Fruit fly (Drosophila melanogaster): ENCODE data around the gene alphaTub85E.

alphaTub85E gene

dm6 chr3R:9771519-9771972 is 38.5 kb upstream of the alphaTub85E start, which contains the start of gene CG9471 (continued):
- peak; percentile 56 for TF ChIP-seq CG3838 (GFP tag; optimal IDR thresholded peaks at IDR 0.05)
- peak; percentile 37 for TF ChIP-seq BEAF-32 (GFP tag; optimal IDR thresholded peaks at IDR 0.05)
- TF ChIP-seq cg (GFP tag; optimal IDR thresholded peaks at IDR 0.05) = no peak
- TF ChIP-seq vfl (GFP tag; optimal IDR thresholded peaks at IDR 0.05) = peak; percentile 82
- peak; percentile 96 for TF ChIP-seq slbo (GFP tag; IDR thresholded peaks at IDR 0.05)
- peak; percentile 90 for TF ChIP-seq ap (GFP tag; IDR thresholded peaks at IDR 0.05)
- TF ChIP-seq Camta (GFP tag; optimal IDR thresholded peaks at IDR 0.05) = peak; percentile 87
- peak; percentile 94 for TF ChIP-seq dysf (GFP tag; IDR thresholded peaks at IDR 0.05)
- TF ChIP-seq CG12391 (tag; optimal IDR thresholded peaks at IDR 0.05) = peak; percentile 94
- TF ChIP-seq CG31441 (GFP tag; IDR thresholded peaks at IDR 0.05) = peak; percentile 95
- peak; percentile 93 for TF ChIP-seq CG9932 (GFP tag; IDR thresholded peaks at IDR 0.05)
- TF ChIP-seq stwl (tag; optimal IDR thresholded peaks at IDR 0.05) = peak; percentile 33
- TF ChIP-seq grn (GFP tag; optimal IDR thresholded peaks at IDR 0.05) = peak; percentile 82
- peak; percentile 59 for TF ChIP-seq CG7928 (GFP tag; optimal IDR thresholded peaks at IDR 0.05)
- TF ChIP-seq Sin3A (optimal IDR thresholded peaks at IDR 0.05) = no peak
- peak; percentile 89 for TF ChIP-seq CG4730 (GFP tag; IDR thresholded peaks at IDR 0.05)
- peak in 1 of 3 experiments; percentile 71 for TF ChIP-seq Stat92E (GFP tag; optimal IDR thresholded peaks at IDR 0.05)
- peak; percentile 93 for TF ChIP-seq CG30403 (GFP tag; optimal IDR thresholded peaks at IDR 0.05)
- TF ChIP-seq CG3726 (GFP tag; IDR thresholded peaks at IDR 0.05) = peak; percentile 85; the same call in 2 of the 3 replicates
- TF ChIP-seq jigr1 (GFP tag; IDR thresholded peaks at IDR 0.05) = peak; percentile 80; the same call in 2 of the 3 replicates
- TF ChIP-seq CG16815 (GFP tag; optimal IDR thresholded peaks at IDR 0.05) = peak; percentile 87
- peak; percentile 91 for TF ChIP-seq slou (GFP tag; optimal IDR thresholded peaks at IDR 0.05)
- TF ChIP-seq MESR4 (GFP tag; optimal IDR thresholded peaks at IDR 0.05) = peak; percentile 26
- peak; percentile 80 for TF ChIP-seq croc (GFP tag; conservative IDR thresholded peaks at IDR 0.05)
- peak; percentile 32; the same call in 2 of the 3 replicates for TF ChIP-seq z (GFP tag; IDR thresholded peaks at IDR 0.05)
- peak; percentile 89 for TF ChIP-seq CG14667 (GFP tag; IDR thresholded peaks at IDR 0.05)
- TF ChIP-seq repo (GFP tag; optimal IDR thresholded peaks at IDR 0.05) = peak; percentile 68
- TF ChIP-seq maf-S (GFP tag; optimal IDR thresholded peaks at IDR 0.05) = peak; percentile 86
- TF ChIP-seq CG10543 (GFP tag; optimal IDR thresholded peaks at IDR 0.05) = peak; percentile 94
- peak; percentile 70 for TF ChIP-seq Gsc (GFP tag; IDR thresholded peaks at IDR 0.05)
- TF ChIP-seq CG6175 (GFP tag; IDR thresholded peaks at IDR 0.05) = peak; percentile 67; the same call in 1 of the 3 replicates
- TF ChIP-seq sna (GFP tag; IDR thresholded peaks at IDR 0.05; ENCODE audit: partially characterized antibody) = no peak
- peak; percentile 89 for TF ChIP-seq wdn (GFP tag; IDR thresholded peaks at IDR 0.05)
- peak; percentile 76 for TF ChIP-seq Ravus (GFP tag; IDR thresholded peaks at IDR 0.05)
- TF ChIP-seq gsb-n (tag; optimal IDR thresholded peaks at IDR 0.05) = peak; percentile 81
- TF ChIP-seq Atf-2 (GFP tag; optimal IDR thresholded peaks at IDR 0.05) = peak; percentile 82
- TF ChIP-seq CG9609 (GFP tag; optimal IDR thresholded peaks at IDR 0.05) = peak; percentile 84
- peak; percentile 49 for TF ChIP-seq Hey (tag; optimal IDR thresholded peaks at IDR 0.05)
- no peak for TF ChIP-seq mld (GFP tag; IDR thresholded peaks at IDR 0.05; ENCODE audit: partially characterized antibody)
- TF ChIP-seq CG12769 (tag; optimal IDR thresholded peaks at IDR 0.05) = peak; percentile 92
- no peak for TF ChIP-seq fru (optimal IDR thresholded peaks at IDR 0.05)
- TF ChIP-seq HLHmδ (GFP tag; optimal IDR thresholded peaks at IDR 0.05) = no peak
- peak; percentile 74 for TF ChIP-seq Myb (GFP tag; optimal IDR thresholded peaks at IDR 0.05)
- TF ChIP-seq HmgD (GFP tag; optimal IDR thresholded peaks at IDR 0.05) = peak; percentile 47
- TF ChIP-seq CG13424 (tag; optimal IDR thresholded peaks at IDR 0.05) = peak; percentile 90
- TF ChIP-seq MTF-1 (GFP tag; optimal IDR thresholded peaks at IDR 0.05; ENCODE audit: borderline replicate concordance) = peak; percentile 64
- TF ChIP-seq tio (GFP tag; optimal IDR thresholded peaks at IDR 0.05) = no peak
- peak; percentile 75 for TF ChIP-seq run (tag; optimal IDR thresholded peaks at IDR 0.05)
- peak; percentile 43 for TF ChIP-seq disco-r (GFP tag; optimal IDR thresholded peaks at IDR 0.05)
- TF ChIP-seq CG12299 (tag; optimal IDR thresholded peaks at IDR 0.05) = peak; percentile 92
- TF ChIP-seq ssp (GFP tag; IDR thresholded peaks at IDR 0.05) = peak; percentile 77

Data from whole organism, embryonic.